Worm (Caenorhabditis elegans) whole organism, young adult: ENCODE data around the gene Y47D3B.4.

Experiments
- B0336.3 ChIP-seq: fragments of 200-800 bp; sonication (Bioruptor generic); IDR thresholded peaks from 2 replicates; pipeline ENCODE4 v1.3.6; 2022; ENCODE audit warnings: missing genetic modification characterization, missing compliant biosample characterization
- C06A6.2 ChIP-seq: fragments of 200-800 bp; sonication (Bioruptor generic); conservative IDR thresholded peaks from 2 replicates; pipeline ENCODE4 v1.3.6; 2022; ENCODE audit warnings: missing genetic modification characterization, missing compliant biosample characterization
- F10E7.11 ChIP-seq: sonication (generic microtip); optimal IDR thresholded peaks from 2 replicates; lab custom pipeline; 2017; ENCODE audit warnings: mild to moderate bottlenecking, missing genetic modification characterization, moderate library complexity, missing compliant biosample characterization
- F23B12.7 ChIP-seq: sonication (generic microtip); optimal IDR thresholded peaks from 2 replicates; lab custom pipeline; 2017; ENCODE audit warnings: missing genetic modification characterization, mild to moderate bottlenecking, missing compliant biosample characterization, antibody characterized with exemption, moderate library complexity; ENCODE audit not compliant: insufficient read depth
- F37B4.10 ChIP-seq: fragments of 200-800 bp; sonication (Bioruptor generic); IDR thresholded peaks from 2 replicates; pipeline ENCODE4 v1.3.6; 2022; ENCODE audit warnings: missing genetic modification characterization, missing compliant biosample characterization
- K12H6.12 ChIP-seq: fragments of 200-800 bp; sonication (Bioruptor generic); optimal IDR thresholded peaks from 2 replicates; lab custom pipeline; 2018; ENCODE audit warnings: mild to moderate bottlenecking, missing genetic modification characterization, missing compliant biosample characterization
- T07F8.4 ChIP-seq: sonication (generic microtip); optimal IDR thresholded peaks from 2 replicates; lab custom pipeline; 2016; ENCODE audit warnings: mild to moderate bottlenecking, missing genetic modification characterization, moderate library complexity, missing compliant biosample characterization
- Y53F4B.3 ChIP-seq: fragments of 200-800 bp; sonication (Bioruptor generic); IDR thresholded peaks from 2 replicates; pipeline ENCODE4 v1.3.6; 2022; ENCODE audit warnings: missing genetic modification reagents, missing genetic modification characterization, missing compliant biosample characterization
- ama-1 ChIP-seq, 3 experiments: fragments of 150-350 bp in 1 of 3; sonication (generic microtip) in 2 of 3; optimal IDR thresholded peaks; 2 replicates each; lab custom pipeline; 2014 to 2018; ENCODE audit warnings: missing biosample characterization in 2 of 3, missing genetic modification characterization in 2 of 3, missing genetic modification reagents in 2 of 3
- aptf-2 ChIP-seq: fragments of 200-800 bp; sonication (Bioruptor generic); conservative IDR thresholded peaks from 2 replicates; pipeline ENCODE4 v1.3.6; 2022; ENCODE audit warnings: missing genetic modification reagents, missing genetic modification characterization, missing compliant biosample characterization
- aptf-3 ChIP-seq: fragments of 200-800 bp; sonication (Bioruptor generic); IDR thresholded peaks from 2 replicates; pipeline ENCODE4 v1.3.6; 2022; ENCODE audit warnings: missing genetic modification characterization, missing compliant biosample characterization
- attf-5 ChIP-seq: fragments of 200-800 bp; sonication (Bioruptor generic); optimal IDR thresholded peaks from 2 replicates; lab custom pipeline; 2018; ENCODE audit warnings: mild to moderate bottlenecking, missing genetic modification characterization, missing compliant biosample characterization
- ccch-3 ChIP-seq: fragments of 200-800 bp; sonication (Bioruptor generic); optimal IDR thresholded peaks from 2 replicates; lab custom pipeline; 2018; ENCODE audit warnings: mild to moderate bottlenecking, missing genetic modification characterization, missing compliant biosample characterization
- cebp-1 ChIP-seq, 2 experiments: fragments of 200-800 bp in 1 of 2; sonication (Bioruptor generic) in 1 of 2; sonication (generic microtip) in 1 of 2; IDR thresholded peaks in 1 of 2; optimal IDR thresholded peaks in 1 of 2; 2 replicates each; pipeline versions ENCODE4 v1.3.6 to Lab custom; 2017 to 2022; ENCODE audit warnings: missing compliant biosample characterization in 2 of 2, missing genetic modification characterization in 2 of 2, mild to moderate bottlenecking in 1 of 2, missing genetic modification reagents in 1 of 2, moderate library complexity in 1 of 2
- cebp-2 ChIP-seq: fragments of 200-800 bp; sonication (Bioruptor generic); IDR thresholded peaks from 2 replicates; pipeline ENCODE4 v1.3.6; 2022; ENCODE audit warnings: missing genetic modification characterization, missing compliant biosample characterization
- ceh-40 ChIP-seq: fragments of 200-800 bp; sonication (Bioruptor generic); IDR thresholded peaks from 2 replicates; pipeline ENCODE4 v1.3.6; 2022; ENCODE audit warnings: missing genetic modification characterization, missing compliant biosample characterization
- ceh-91 ChIP-seq: fragments of 200-800 bp; sonication (Bioruptor generic); IDR thresholded peaks from 2 replicates; pipeline ENCODE4 v1.3.6; 2022; ENCODE audit warnings: missing genetic modification reagents, missing genetic modification characterization, missing compliant biosample characterization
- dox-1 ChIP-seq: fragments of 200-800 bp; sonication (Bioruptor generic); IDR thresholded peaks from 2 replicates; pipeline ENCODE4 v1.3.6; 2022; ENCODE audit warnings: missing genetic modification reagents, missing genetic modification characterization, missing compliant biosample characterization
- dpl-1 ChIP-seq: fragments of 150-350 bp; optimal IDR thresholded peaks from 2 replicates; lab custom pipeline; 2014; ENCODE audit warnings: missing biosample characterization, missing genetic modification reagents, missing genetic modification characterization
- egrh-3 ChIP-seq: fragments of 200-800 bp; sonication (Bioruptor generic); IDR thresholded peaks from 2 replicates; pipeline ENCODE4 v1.3.6; 2022; ENCODE audit warnings: missing genetic modification reagents, missing genetic modification characterization, missing compliant biosample characterization
- ekl-4 ChIP-seq: fragments of 200-800 bp; sonication (Bioruptor generic); IDR thresholded peaks from 2 replicates; pipeline ENCODE4 v1.3.6; 2022; ENCODE audit warnings: missing genetic modification reagents, missing genetic modification characterization, missing compliant biosample characterization
- ets-4 ChIP-seq: fragments of 200-800 bp; sonication (Bioruptor generic); optimal IDR thresholded peaks from 2 replicates; lab custom pipeline; 2018; ENCODE audit warnings: mild to moderate bottlenecking, missing genetic modification characterization, missing compliant biosample characterization
- hmg-1.2 ChIP-seq: fragments of 200-800 bp; sonication (Bioruptor generic); IDR thresholded peaks from 2 replicates; pipeline ENCODE4 v1.3.6; 2022; ENCODE audit warnings: missing genetic modification reagents, missing genetic modification characterization, missing compliant biosample characterization
- hmg-20 ChIP-seq: fragments of 200-800 bp; sonication (Bioruptor generic); IDR thresholded peaks from 2 replicates; pipeline ENCODE4 v1.3.6; 2022; ENCODE audit warnings: missing genetic modification reagents, missing genetic modification characterization, missing compliant biosample characterization
- hsf-1 ChIP-seq: fragments of 200-800 bp; sonication (Bioruptor generic); IDR thresholded peaks from 2 replicates; pipeline ENCODE4 v1.3.6; 2022; ENCODE audit warnings: missing genetic modification reagents, missing genetic modification characterization, missing compliant biosample characterization
- lag-1 ChIP-seq: fragments of 200-800 bp; sonication (Bioruptor generic); IDR thresholded peaks from 2 replicates; pipeline ENCODE4 v1.3.6; 2022; ENCODE audit warnings: missing genetic modification reagents, missing genetic modification characterization, missing compliant biosample characterization
- lir-1 ChIP-seq: fragments of 200-800 bp; sonication (Bioruptor generic); conservative IDR thresholded peaks from 2 replicates; pipeline ENCODE4 v1.3.6; 2022; ENCODE audit warnings: missing genetic modification reagents, missing genetic modification characterization, missing compliant biosample characterization
- mcd-1 ChIP-seq: fragments of 200-800 bp; sonication (Bioruptor generic); IDR thresholded peaks from 2 replicates; pipeline ENCODE4 v1.3.6; 2022; ENCODE audit warnings: missing genetic modification reagents, missing genetic modification characterization, missing compliant biosample characterization
- nfya-1 ChIP-seq: sonication (generic microtip); optimal IDR thresholded peaks from 2 replicates; lab custom pipeline; 2017; ENCODE audit warnings: antibody characterized with exemption, missing compliant biosample characterization, missing genetic modification characterization, borderline replicate concordance; ENCODE audit not compliant: insufficient read depth
- sdz-38 ChIP-seq: sonication (generic microtip); optimal IDR thresholded peaks from 2 replicates; lab custom pipeline; 2016; ENCODE audit warnings: missing genotype, missing genetic modification characterization, missing compliant biosample characterization
- sea-2 ChIP-seq: fragments of 200-800 bp; sonication (Bioruptor generic); IDR thresholded peaks from 2 replicates; pipeline ENCODE4 v1.3.6; 2022; ENCODE audit warnings: missing genetic modification characterization, missing compliant biosample characterization
- sptf-2 ChIP-seq: fragments of 200-800 bp; sonication (Bioruptor generic); optimal IDR thresholded peaks from 2 replicates; lab custom pipeline; 2018; ENCODE audit warnings: mild to moderate bottlenecking, missing genetic modification characterization, missing compliant biosample characterization
- unc-130 ChIP-seq: sonication (generic microtip); optimal IDR thresholded peaks from 2 replicates; lab custom pipeline; 2016; ENCODE audit warnings: missing genetic modification reagents, missing genetic modification characterization, missing compliant biosample characterization
- zfh-2 ChIP-seq: fragments of 200-800 bp; sonication (Bioruptor generic); conservative IDR thresholded peaks from 2 replicates; pipeline ENCODE4 v1.3.6; 2022; ENCODE audit warnings: missing genetic modification reagents, missing genetic modification characterization, missing compliant biosample characterization

Gene Y47D3B.4

DNA sequence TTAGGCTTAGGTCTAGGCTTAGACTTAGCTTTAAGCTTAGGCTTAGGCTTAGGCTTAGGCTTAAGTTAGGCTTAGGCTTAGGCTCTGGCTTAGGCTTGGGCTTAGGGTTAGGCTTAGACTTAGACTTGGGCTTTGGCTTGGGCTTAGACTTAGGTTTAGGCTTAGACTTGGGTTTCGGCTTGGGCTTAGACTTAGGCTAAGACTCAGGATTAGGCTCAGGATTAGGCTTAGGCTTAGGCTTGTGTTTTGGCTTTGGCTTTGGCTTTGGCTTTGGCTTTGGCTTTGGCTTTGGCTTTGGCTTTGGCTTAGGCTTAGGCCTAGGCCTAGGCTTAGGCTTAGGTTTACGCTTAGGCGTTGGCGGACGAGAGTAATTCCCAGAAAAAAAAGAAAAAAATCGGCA, 14.4 kb downstream of the Y47D3B.4 start:
- TF ChIP-seq cebp-1 (GFP tag; IDR thresholded peaks at IDR 0.05; lab: Robert Waterston, UW) (no peak), cebp-1 (tag; optimal IDR thresholded peaks at IDR 0.05; lab: Kevin White, UChicago) (no peak), cebp-2 (GFP tag; lab: Robert Waterston, UW) (0 out of 2 replicates have a peak, but pooled peaks have one; percentile 49), sea-2 (no peak), F10E7.11 (tag; lab: Kevin White, UChicago) (no peak), ccch-3 (GFP tag; lab: Kevin White, UChicago) (no peak), dpl-1 (GFP tag; lab: Kevin White, UChicago) (no peak), sdz-38 (no peak)

DNA sequence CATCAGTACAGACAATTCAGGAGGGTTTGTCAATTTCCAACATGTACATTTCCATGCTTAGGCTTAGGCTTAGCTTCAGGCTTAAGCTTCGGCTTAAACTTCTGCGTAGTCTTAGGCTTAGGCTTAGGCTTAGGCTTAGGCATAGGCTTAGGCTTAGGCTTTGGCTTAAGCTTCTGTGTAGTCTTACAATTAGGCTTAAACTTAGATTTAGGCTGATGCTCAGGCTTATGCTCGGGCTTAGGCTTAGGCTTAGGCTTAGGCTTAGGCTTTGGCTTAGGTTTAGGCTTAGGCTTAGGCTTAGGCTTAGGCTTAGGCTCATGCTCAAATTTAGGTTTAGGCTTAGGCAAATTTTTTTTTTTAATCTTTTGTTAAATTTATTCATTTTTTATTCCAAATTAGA, 19.7 kb downstream of the Y47D3B.4 start:
- TF ChIP-seq hmg-20 (GFP tag; lab: Robert Waterston, UW) (no peak), lag-1 (GFP tag; lab: Robert Waterston, UW) (no peak), lir-1 (GFP tag; lab: Robert Waterston, UW) (no peak), F37B4.10 (GFP tag; lab: Robert Waterston, UW) (no peak), Y53F4B.3 (GFP tag; lab: Robert Waterston, UW) (no peak), sea-2 (no peak), T07F8.4 (tag; lab: Kevin White, UChicago) (no peak), sdz-38 (no peak), aptf-2 (GFP tag; lab: Robert Waterston, UW) (no peak), ets-4 (GFP tag; lab: Kevin White, UChicago) (no peak), K12H6.12 (tag; lab: Kevin White, UChicago) (no peak), mcd-1 (GFP tag; lab: Robert Waterston, UW) (no peak), unc-130 (GFP tag; lab: Kevin White, UChicago) (no peak), F10E7.11 (tag; lab: Kevin White, UChicago) (no peak)

ce11 chrIII:11426906-11427305, 21.8 kb downstream of the Y47D3B.4 start, which contains the start of gene idpc-1:
TSS of gene idpc-1 (plus strand) at chrIII:11427206.
- TF ChIP-seq ama-1 (optimal IDR thresholded peaks at IDR 0.05; lab: Kevin White, UChicago) (no peak), ama-1 (GFP tag; optimal IDR thresholded peaks at IDR 0.05; lab: Kevin White, UChicago) (no peak), cebp-1 (GFP tag; IDR thresholded peaks at IDR 0.05; lab: Robert Waterston, UW) (no peak), cebp-1 (tag; optimal IDR thresholded peaks at IDR 0.05; lab: Kevin White, UChicago) (no peak), K12H6.12 (tag; lab: Kevin White, UChicago) (no peak)

- no peak for TF ChIP-seq ekl-4 (GFP tag; lab: Robert Waterston, UW)
- peak; percentile 93 for TF ChIP-seq zfh-2 (GFP tag; lab: Robert Waterston, UW)
- TF ChIP-seq egrh-3, result peak; percentile 96
- TF ChIP-seq hmg-1.2, result 0 out of 2 replicates have a peak, but pooled peaks have one; percentile 7
- no peak for TF ChIP-seq sptf-2 (GFP tag; lab: Kevin White, UChicago)
- 0 out of 2 replicates have a peak, but pooled peaks have one; percentile 7 for TF ChIP-seq hsf-1 (GFP tag; lab: Robert Waterston, UW)
- TF ChIP-seq C06A6.2, result no peak
- TF ChIP-seq aptf-3 (GFP tag; lab: Robert Waterston, UW), result no peak
- TF ChIP-seq dox-1, result peak; percentile 39; the same call in 1 of the 2 replicates
- TF ChIP-seq mcd-1 (GFP tag; lab: Robert Waterston, UW), result peak; percentile 5; the same call in 1 of the 2 replicates
- TF ChIP-seq F23B12.7 (tag; lab: Kevin White, UChicago), result no peak
- no peak for TF ChIP-seq aptf-2 (GFP tag; lab: Robert Waterston, UW)
- TF ChIP-seq ceh-40 (GFP tag; lab: Robert Waterston, UW), result no peak
- peak; percentile 13 for TF ChIP-seq attf-5 (GFP tag; lab: Kevin White, UChicago)
- TF ChIP-seq B0336.3, result 0 out of 2 replicates have a peak, but pooled peaks have one; percentile 10
- TF ChIP-seq ceh-91 (GFP tag; lab: Robert Waterston, UW), result peak; percentile 29; the same call in 1 of the 2 replicates
- no peak for TF ChIP-seq nfya-1 (tag; lab: Kevin White, UChicago)
- TF ChIP-seq, all 124 proteins: peak for 9
These were observed 22.5 kb downstream of the Y47D3B.4 start for ce11 chrIII:11427548-11428152.
